Fruit fly (Drosophila melanogaster) Kc167 (cell line): ENCODE measurements around the gene Vha100-1.

Source experiments
- insv ChIP-seq: fragments of >200 bp; optimal IDR thresholded peaks from 3 replicates; lab custom pipeline; 2018; ENCODE audit warnings: missing external identifiers
- ttk ChIP-seq: sonication (Bioruptor generic); optimal IDR thresholded peaks from 2 replicates; lab custom pipeline; 2017; ENCODE audit warnings: missing external identifiers

dm6 chr3R:29159620-29160019, 28.6 kb downstream of the Vha100-1 start:
- TF ChIP-seq insv (lab: Kevin White, UChicago) (no peak), ttk (no peak)
